Worm (Caenorhabditis elegans) whole organism, young adult: ENCODE data around the gene snfc-5.

Experiments
- B0035.1 ChIP-seq: sonication (generic microtip); optimal IDR thresholded peaks from 2 replicates; lab custom pipeline; 2016; ENCODE audit warnings: missing genetic modification characterization, mild to moderate bottlenecking, missing compliant biosample characterization, missing genotype, missing genetic modification reagents
- B0336.3 ChIP-seq: fragments of 200-800 bp; sonication (Bioruptor generic); IDR thresholded peaks from 2 replicates; pipeline ENCODE4 v1.3.6; 2022; ENCODE audit warnings: missing genetic modification characterization, missing compliant biosample characterization
- C06A6.2 ChIP-seq: fragments of 200-800 bp; sonication (Bioruptor generic); conservative IDR thresholded peaks from 2 replicates; pipeline ENCODE4 v1.3.6; 2022; ENCODE audit warnings: missing genetic modification characterization, missing compliant biosample characterization
- D2030.7 ChIP-seq: fragments of 200-800 bp; sonication (Bioruptor generic); IDR thresholded peaks from 2 replicates; pipeline ENCODE4 v1.3.6; 2022; ENCODE audit warnings: missing genetic modification reagents, missing genetic modification characterization, missing compliant biosample characterization
- F57A8.1 ChIP-seq: fragments of 200-800 bp; sonication (Bioruptor generic); optimal IDR thresholded peaks from 2 replicates; lab custom pipeline; 2018; ENCODE audit warnings: mild to moderate bottlenecking, missing genetic modification characterization, moderate library complexity, missing compliant biosample characterization
- F57C9.4 ChIP-seq: sonication (generic microtip); optimal IDR thresholded peaks from 2 replicates; lab custom pipeline; 2017; ENCODE audit warnings: mild to moderate bottlenecking, missing genetic modification characterization, missing compliant biosample characterization
- Y53F4B.3 ChIP-seq: fragments of 200-800 bp; sonication (Bioruptor generic); IDR thresholded peaks from 2 replicates; pipeline ENCODE4 v1.3.6; 2022; ENCODE audit warnings: missing genetic modification reagents, missing genetic modification characterization, missing compliant biosample characterization
- Y53G8AR.9 ChIP-seq: fragments of 200-800 bp; sonication (Bioruptor generic); conservative IDR thresholded peaks from 2 replicates; pipeline ENCODE4 v1.3.6; 2022; ENCODE audit warnings: missing genetic modification reagents, missing genetic modification characterization, missing compliant biosample characterization
- ZK185.1 ChIP-seq: sonication (generic microtip); optimal IDR thresholded peaks from 2 replicates; lab custom pipeline; 2016; ENCODE audit warnings: mild to moderate bottlenecking, missing genetic modification characterization, missing compliant biosample characterization; ENCODE audit not compliant: poor library complexity, severe bottlenecking
- attf-5 ChIP-seq: fragments of 200-800 bp; sonication (Bioruptor generic); optimal IDR thresholded peaks from 2 replicates; lab custom pipeline; 2018; ENCODE audit warnings: mild to moderate bottlenecking, missing genetic modification characterization, missing compliant biosample characterization
- cebp-2 ChIP-seq: fragments of 200-800 bp; sonication (Bioruptor generic); IDR thresholded peaks from 2 replicates; pipeline ENCODE4 v1.3.6; 2022; ENCODE audit warnings: missing genetic modification characterization, missing compliant biosample characterization
- ceh-40 ChIP-seq: fragments of 200-800 bp; sonication (Bioruptor generic); IDR thresholded peaks from 2 replicates; pipeline ENCODE4 v1.3.6; 2022; ENCODE audit warnings: missing genetic modification characterization, missing compliant biosample characterization
- ceh-91 ChIP-seq: fragments of 200-800 bp; sonication (Bioruptor generic); IDR thresholded peaks from 2 replicates; pipeline ENCODE4 v1.3.6; 2022; ENCODE audit warnings: missing genetic modification reagents, missing genetic modification characterization, missing compliant biosample characterization
- egl-44 ChIP-seq: fragments of 200-800 bp; sonication (Bioruptor generic); IDR thresholded peaks from 2 replicates; pipeline ENCODE4 v1.3.6; 2022; ENCODE audit warnings: missing genetic modification reagents, missing genetic modification characterization, missing compliant biosample characterization
- egrh-3 ChIP-seq: fragments of 200-800 bp; sonication (Bioruptor generic); IDR thresholded peaks from 2 replicates; pipeline ENCODE4 v1.3.6; 2022; ENCODE audit warnings: missing genetic modification reagents, missing genetic modification characterization, missing compliant biosample characterization
- gei-17 ChIP-seq: fragments of 200-800 bp; sonication (Bioruptor generic); optimal IDR thresholded peaks from 2 replicates; lab custom pipeline; 2018; ENCODE audit warnings: mild to moderate bottlenecking, missing genetic modification characterization, missing compliant biosample characterization
- hlh-12 ChIP-seq: sonication (generic microtip); optimal IDR thresholded peaks from 2 replicates; lab custom pipeline; 2016; ENCODE audit warnings: missing genetic modification characterization, missing compliant biosample characterization
- let-526 ChIP-seq: fragments of 200-800 bp; sonication (Bioruptor generic); IDR thresholded peaks from 2 replicates; pipeline ENCODE4 v1.3.6; 2022; ENCODE audit warnings: missing genetic modification reagents, missing genetic modification characterization, missing compliant biosample characterization
- let-607 ChIP-seq, 2 experiments: fragments of 200-800 bp in 1 of 2; sonication (Bioruptor generic) in 1 of 2; sonication (generic microtip) in 1 of 2; optimal IDR thresholded peaks; 2 replicates each; lab custom pipeline; 2016 to 2018; ENCODE audit warnings: mild to moderate bottlenecking in 2 of 2, missing compliant biosample characterization in 2 of 2, missing genetic modification characterization in 2 of 2, moderate library complexity in 2 of 2, missing genotype in 1 of 2
- lin-54 ChIP-seq: fragments of 200-800 bp; sonication (Bioruptor generic); optimal IDR thresholded peaks from 2 replicates; lab custom pipeline; 2018; ENCODE audit warnings: mild to moderate bottlenecking, missing genetic modification characterization, missing compliant biosample characterization
- lsl-1 ChIP-seq: fragments of 200-800 bp; sonication (Bioruptor generic); optimal IDR thresholded peaks from 2 replicates; lab custom pipeline; 2018; ENCODE audit warnings: mild to moderate bottlenecking, missing genetic modification characterization, moderate library complexity, missing compliant biosample characterization
- madf-8 ChIP-seq: fragments of 200-800 bp; sonication (Bioruptor generic); conservative IDR thresholded peaks from 2 replicates; pipeline ENCODE4 v1.3.6; 2022; ENCODE audit warnings: missing genetic modification reagents, missing genetic modification characterization, missing compliant biosample characterization
- mel-28 ChIP-seq: sonication (generic microtip); optimal IDR thresholded peaks from 2 replicates; lab custom pipeline; 2016; ENCODE audit warnings: borderline replicate concordance, mild to moderate bottlenecking, missing genetic modification characterization, missing compliant biosample characterization
- nfya-1 ChIP-seq: sonication (generic microtip); optimal IDR thresholded peaks from 2 replicates; lab custom pipeline; 2017; ENCODE audit warnings: antibody characterized with exemption, missing compliant biosample characterization, missing genetic modification characterization, borderline replicate concordance; ENCODE audit not compliant: insufficient read depth
- nfyb-1 ChIP-seq: fragments of 200-800 bp; sonication (Bioruptor generic); IDR thresholded peaks from 2 replicates; pipeline ENCODE4 v1.3.6; 2022; ENCODE audit warnings: missing genetic modification reagents, missing genetic modification characterization, missing compliant biosample characterization
- pha-4 ChIP-seq: fragments of 150-350 bp; sonication (generic microtip); optimal IDR thresholded peaks from 2 replicates; lab custom pipeline; 2014; ENCODE audit warnings: missing biosample characterization, missing genetic modification reagents, missing genetic modification characterization
- repo-1 ChIP-seq: sonication (generic microtip); optimal IDR thresholded peaks from 2 replicates; lab custom pipeline; 2017; ENCODE audit warnings: mild to moderate bottlenecking, missing genetic modification characterization, missing compliant biosample characterization
- rpc-1 ChIP-seq, 2 experiments: fragments of 150-350 bp in 1 of 2; sonication (generic microtip) in 1 of 2; optimal IDR thresholded peaks; 2 replicates each; lab custom pipeline; 2014 to 2018; ENCODE audit warnings: missing biosample characterization in 1 of 2, missing genetic modification characterization in 1 of 2, missing genetic modification reagents in 1 of 2, missing genotype in 1 of 2
- snpc-1.1 ChIP-seq: sonication (generic microtip); optimal IDR thresholded peaks from 2 replicates; lab custom pipeline; 2017; ENCODE audit warnings: missing genetic modification characterization, mild to moderate bottlenecking, missing compliant biosample characterization, antibody characterized with exemption, moderate library complexity, missing genotype, missing genetic modification reagents; ENCODE audit not compliant: insufficient read depth
- snpc-3.4 ChIP-seq: sonication (generic microtip); optimal IDR thresholded peaks from 2 replicates; lab custom pipeline; 2017; ENCODE audit warnings: missing genetic modification characterization, mild to moderate bottlenecking, missing compliant biosample characterization, antibody characterized with exemption, moderate library complexity, missing genotype, missing genetic modification reagents
- tlf-1 ChIP-seq: fragments of 200-800 bp; sonication (Bioruptor generic); optimal IDR thresholded peaks from 2 replicates; lab custom pipeline; 2018; ENCODE audit warnings: mild to moderate bottlenecking, missing genetic modification characterization, missing compliant biosample characterization
- unc-62 ChIP-seq: fragments of 150-350 bp; optimal IDR thresholded peaks from 2 replicates; lab custom pipeline; 2014; ENCODE audit warnings: missing biosample characterization, missing genetic modification reagents, missing genetic modification characterization
- ztf-18 ChIP-seq: sonication (generic microtip); optimal IDR thresholded peaks from 2 replicates; lab custom pipeline; 2016; ENCODE audit warnings: missing genotype, mild to moderate bottlenecking, missing genetic modification characterization, missing compliant biosample characterization
- ztf-26 ChIP-seq: sonication (generic microtip); optimal IDR thresholded peaks from 2 replicates; lab custom pipeline; 2017; ENCODE audit warnings: missing genetic modification characterization, missing compliant biosample characterization

The snfc-5 gene

ce11 chrIII:4394496-4394895, 10.1 kb upstream of the snfc-5 start, which contains the start of gene R07E5.4:
Gene R07E5.4, plus strand, starts transcription at chrIII:4394796.
- TF ChIP-seq D2030.7 (GFP tag; lab: Robert Waterston, UW) (no peak), Y53G8AR.9 (no peak), nfya-1 (no peak), pha-4 (no peak), tlf-1 (GFP tag; lab: Kevin White, UChicago) (no peak), let-607 (tag; optimal IDR thresholded peaks at IDR 0.05; lab: Kevin White, UChicago) (no peak), lin-54 (no peak), F57C9.4 (tag; lab: Kevin White, UChicago) (no peak), C06A6.2 (GFP tag; lab: Robert Waterston, UW) (no peak), egl-44 (GFP tag; lab: Robert Waterston, UW) (no peak), attf-5 (GFP tag; lab: Kevin White, UChicago) (no peak), ceh-91 (no peak), Y53F4B.3 (GFP tag; lab: Robert Waterston, UW) (no peak), let-526 (no peak), madf-8 (GFP tag; lab: Robert Waterston, UW) (no peak), B0336.3 (no peak), snpc-3.4 (tag; lab: Kevin White, UChicago) (no peak), unc-62 (GFP tag; lab: Kevin White, UChicago) (no peak)

- TF ChIP-seq nfyb-1 (peak; percentile 93), egrh-3 (GFP tag; lab: Robert Waterston, UW) (no peak), cebp-2 (no peak), ceh-40 (GFP tag; lab: Robert Waterston, UW) (no peak)
These were observed 8.7 kb upstream of the snfc-5 start for ce11 chrIII:4395857-4396256.

ce11 chrIII:4397115-4397514, 7.5 kb upstream of the snfc-5 start, which contains the start of gene R07E5.5:
Gene R07E5.5, plus strand, starts transcription at chrIII:4397415.
- no peak for TF ChIP-seq lin-54
- TF ChIP-seq F57A8.1 (GFP tag; lab: Kevin White, UChicago): no peak
- no peak for TF ChIP-seq mel-28
- TF ChIP-seq C06A6.2 (GFP tag; lab: Robert Waterston, UW): no peak
- TF ChIP-seq repo-1 (tag; lab: Kevin White, UChicago): no peak
- no peak for TF ChIP-seq ztf-18 (tag; lab: Kevin White, UChicago)
- no peak for TF ChIP-seq snpc-1.1 (tag; lab: Kevin White, UChicago)

- TF ChIP-seq attf-5 (GFP tag; lab: Kevin White, UChicago): no peak
- TF ChIP-seq lsl-1 (GFP tag; lab: Kevin White, UChicago): no peak
- no peak for TF ChIP-seq let-526
- no peak for TF ChIP-seq ztf-26 (tag; lab: Kevin White, UChicago)
- TF ChIP-seq, all 124 proteins: peak for 0
These were observed 6.1 kb upstream of the snfc-5 start, which contains the start of gene R07E5.6 for ce11 chrIII:4398463-4398862. Gene R07E5.6, plus strand, starts transcription at chrIII:4398763.

ce11 chrIII:4401142-4401541, 3.4 kb upstream of the snfc-5 start, which contains the start of gene R07E5.15:
Gene R07E5.15, plus strand, starts transcription at chrIII:4401442.
- no peak for TF ChIP-seq rpc-1 (optimal IDR thresholded peaks at IDR 0.05; lab: Kevin White, UChicago)
- TF ChIP-seq rpc-1 (tag; optimal IDR thresholded peaks at IDR 0.05; lab: Kevin White, UChicago): no peak
- no peak for TF ChIP-seq hlh-12 (tag; lab: Kevin White, UChicago)
- TF ChIP-seq B0035.1: no peak
- no peak for TF ChIP-seq ZK185.1 (tag; lab: Kevin White, UChicago)
- no peak for TF ChIP-seq gei-17 (GFP tag; lab: Kevin White, UChicago)
